Worm (Caenorhabditis elegans): ENCODE results near the gene mes-4.
A peak's percentile ranks its signal among the peaks of the same experiment; 100 is the strongest.

mes-4 gene

DNA sequence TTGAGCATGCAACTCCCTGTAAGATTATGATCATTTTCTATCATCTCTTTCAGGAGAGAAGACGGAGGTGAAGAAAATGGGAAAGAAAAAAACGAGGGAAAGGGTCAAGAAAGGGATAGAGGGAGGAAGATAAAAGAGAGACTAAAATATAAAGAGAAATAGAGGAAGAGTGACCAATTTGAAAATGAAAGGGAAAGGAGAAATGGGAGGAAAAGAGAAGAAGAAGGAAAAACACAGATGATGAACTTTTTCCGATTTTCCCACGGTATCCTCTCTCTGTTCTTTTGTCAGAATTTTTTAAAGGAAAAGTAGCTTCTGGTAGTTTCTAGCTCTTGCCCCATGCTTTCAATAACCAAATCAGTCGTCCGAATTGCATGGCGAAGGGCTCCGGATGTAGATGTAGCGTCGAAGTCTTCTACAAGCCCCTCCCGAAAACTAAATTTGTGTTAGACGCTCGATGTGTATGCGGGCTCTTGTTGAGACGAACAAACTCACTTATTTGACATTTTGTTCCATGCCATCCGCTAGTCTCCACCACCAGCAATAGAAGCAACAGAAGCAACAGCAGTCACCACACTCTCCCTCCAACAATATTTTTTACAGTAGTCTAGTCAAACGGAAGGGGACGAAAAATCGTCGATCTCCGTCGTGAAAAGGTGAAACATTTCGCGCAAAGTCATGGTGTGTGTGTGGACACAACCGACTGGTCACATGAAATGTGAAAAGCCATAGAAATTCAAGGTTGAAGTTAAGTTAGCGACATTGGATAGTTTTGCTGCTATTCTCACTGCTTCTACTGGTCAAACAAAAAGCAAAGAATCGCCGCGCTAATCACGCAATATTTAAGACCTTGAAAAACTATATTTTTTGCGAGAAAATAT lies 45.7 kb downstream of the mes-4 start, which contains the start of gene somi-1:
Gene somi-1, minus strand, starts transcription at position 18 of the 881 bp plus-strand sequence.
- TF ChIP-seq elt-3 (tag; optimal IDR thresholded peaks at IDR 0.05) (no peak), M03D4.4 (tag; optimal IDR thresholded peaks at IDR 0.05) (no peak), ces-1 (GFP tag; optimal IDR thresholded peaks at IDR 0.05) (peak; percentile 97), lin-32 (GFP tag; optimal IDR thresholded peaks at IDR 0.05) (no peak), mls-2 (tag; optimal IDR thresholded peaks at IDR 0.05) (no peak), tbx-8 (GFP tag; optimal IDR thresholded peaks at IDR 0.05) (no peak), lsy-2 (tag; optimal IDR thresholded peaks at IDR 0.05) (no peak), unc-120 (tag; optimal IDR thresholded peaks at IDR 0.05; ENCODE audit: poor library complexity, severe bottlenecking) (peak; percentile 26), drap-1 (GFP tag; optimal IDR thresholded peaks at IDR 0.05) (no peak), mab-5 (tag; optimal IDR thresholded peaks at IDR 0.05) (no peak), ztf-11 (tag; optimal IDR thresholded peaks at IDR 0.05) (no peak), cnd-1 (tag; optimal IDR thresholded peaks at IDR 0.05) (no peak), blmp-1 (tag; optimal IDR thresholded peaks at IDR 0.05) (peak; percentile 88), nhr-2 (tag; optimal IDR thresholded peaks at IDR 0.05) (no peak), nhr-76 (tag; optimal IDR thresholded peaks at IDR 0.05) (no peak), lin-13 (tag; optimal IDR thresholded peaks at IDR 0.05) (no peak), sptf-1 (tag; optimal IDR thresholded peaks at IDR 0.05) (no peak)

DNA sequence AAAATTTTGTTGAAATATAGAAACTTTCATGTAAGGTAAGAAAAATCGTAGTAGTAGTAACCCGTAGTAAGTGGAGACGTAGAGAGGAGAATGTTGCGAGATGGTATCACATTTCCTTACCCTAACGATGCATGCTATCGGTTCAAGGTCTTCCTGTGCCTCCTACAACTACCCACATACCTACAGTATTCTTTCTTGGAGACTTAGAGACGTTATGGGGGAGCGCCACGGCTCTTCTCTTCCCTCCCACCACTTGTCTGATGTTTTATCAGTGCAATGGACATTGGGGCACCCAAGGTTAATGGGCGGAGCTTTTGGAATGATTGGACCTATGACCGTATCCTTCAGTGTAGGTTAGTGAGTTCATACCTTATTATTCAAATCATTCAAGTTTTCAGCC lies 46.4 kb downstream of the mes-4 start:
- no peak for TF ChIP-seq unc-120 (tag; optimal IDR thresholded peaks at IDR 0.05; ENCODE audit: poor library complexity, severe bottlenecking)
- no peak for TF ChIP-seq lin-13 (tag; optimal IDR thresholded peaks at IDR 0.05)
- no peak for TF ChIP-seq nhr-76 (tag; optimal IDR thresholded peaks at IDR 0.05)
- peak; percentile 22 for TF ChIP-seq ham-2 (GFP tag; optimal IDR thresholded peaks at IDR 0.05)
- peak; percentile 16 for TF ChIP-seq lsy-2 (tag; optimal IDR thresholded peaks at IDR 0.05)
- no peak for TF ChIP-seq tbx-8 (GFP tag; optimal IDR thresholded peaks at IDR 0.05)
- TF ChIP-seq blmp-1 (tag; optimal IDR thresholded peaks at IDR 0.05), result no peak
- TF ChIP-seq unc-39 (tag; optimal IDR thresholded peaks at IDR 0.05), result no peak

DNA sequence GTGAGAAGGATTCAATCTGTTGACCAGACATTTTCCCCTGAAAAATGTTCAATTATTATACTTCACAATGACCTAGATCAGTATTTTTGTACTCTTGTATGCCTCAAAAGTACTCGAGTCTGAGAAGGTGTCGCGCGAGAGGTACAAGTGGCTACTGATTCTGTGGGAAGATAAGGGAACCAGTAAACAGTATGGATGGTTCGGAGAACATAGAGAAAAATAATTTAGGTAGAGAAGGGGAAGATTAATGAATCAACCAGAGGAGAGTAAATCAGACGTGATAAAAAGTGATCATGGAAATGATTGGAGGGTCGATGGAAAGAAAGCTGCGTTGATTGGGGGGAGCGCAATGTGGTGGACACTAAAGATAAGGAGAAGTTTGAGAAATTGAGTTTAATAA lies 47.9 kb downstream of the mes-4 start:
- TF ChIP-seq nhr-2 (tag; optimal IDR thresholded peaks at IDR 0.05), result no peak
- peak; percentile 78 for TF ChIP-seq elt-1 (tag; optimal IDR thresholded peaks at IDR 0.05; ENCODE audit: borderline replicate concordance, insufficient read depth)
- TF ChIP-seq nhr-28 (tag; optimal IDR thresholded peaks at IDR 0.05), result no peak
- TF ChIP-seq bed-3 (GFP tag; optimal IDR thresholded peaks at IDR 0.05), result no peak

DNA sequence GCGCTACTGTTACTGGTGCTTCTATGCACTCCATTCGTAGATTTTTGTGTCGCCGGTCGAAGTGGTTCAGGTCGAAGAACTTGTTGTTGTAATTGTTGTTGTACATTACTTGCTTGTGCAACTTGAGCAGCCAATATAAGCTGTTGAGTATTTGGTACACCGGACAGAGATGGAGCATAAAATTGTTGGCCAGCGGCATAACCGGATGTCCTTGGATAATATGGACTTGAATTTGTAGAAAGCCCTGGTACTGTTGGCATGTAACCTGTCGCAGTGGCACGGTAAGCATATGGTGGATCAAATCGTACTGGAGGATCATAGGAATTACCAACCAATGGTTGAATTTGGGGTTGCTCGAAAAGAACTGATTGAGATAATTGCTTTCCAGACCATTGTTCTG lies 48.4 kb downstream of the mes-4 start:
- TF ChIP-seq nhr-237 (tag; optimal IDR thresholded peaks at IDR 0.05), result no peak
- TF ChIP-seq ham-2 (GFP tag; optimal IDR thresholded peaks at IDR 0.05), result no peak
- no peak for TF ChIP-seq lsy-2 (tag; optimal IDR thresholded peaks at IDR 0.05)
- TF ChIP-seq sem-2 (GFP tag; optimal IDR thresholded peaks at IDR 0.05), result no peak
- TF ChIP-seq unc-39 (tag; optimal IDR thresholded peaks at IDR 0.05), result no peak
- TF ChIP-seq unc-62 (GFP tag; optimal IDR thresholded peaks at IDR 0.05), result no peak
- TF ChIP-seq ceh-83 (GFP tag; optimal IDR thresholded peaks at IDR 0.05), result no peak

DNA sequence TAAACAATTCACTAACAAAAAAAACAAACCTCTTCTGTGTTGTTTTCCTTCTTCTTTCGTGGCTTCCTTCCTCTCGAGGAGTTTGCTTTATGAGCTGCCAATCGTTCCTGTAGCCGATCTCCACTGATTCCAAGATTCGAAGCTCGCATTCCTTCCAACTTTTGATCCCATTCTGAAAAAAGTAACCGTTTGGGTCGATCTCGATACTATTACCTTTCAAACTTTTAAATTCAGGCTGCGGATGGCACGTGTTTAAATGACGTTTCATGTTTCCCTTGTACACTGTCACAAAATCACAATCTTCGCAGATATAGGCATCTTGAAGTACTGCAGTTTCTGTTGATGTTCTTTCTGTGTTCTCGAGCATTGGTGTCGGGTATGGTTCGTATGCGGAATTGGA lies 49.9 kb downstream of the mes-4 start:
- no peak for TF ChIP-seq mls-2 (tag; optimal IDR thresholded peaks at IDR 0.05)
- no peak for TF ChIP-seq lin-13 (tag; optimal IDR thresholded peaks at IDR 0.05)
- TF ChIP-seq snpc-4 (tag; optimal IDR thresholded peaks at IDR 0.05), result no peak
- TF ChIP-seq elt-3 (tag; optimal IDR thresholded peaks at IDR 0.05), result no peak
- no peak for TF ChIP-seq unc-62 (GFP tag; optimal IDR thresholded peaks at IDR 0.05)
- TF ChIP-seq unc-39 (tag; optimal IDR thresholded peaks at IDR 0.05), result no peak
- no peak for TF ChIP-seq mep-1 (tag; optimal IDR thresholded peaks at IDR 0.05)
- no peak for TF ChIP-seq ceh-43 (GFP tag; optimal IDR thresholded peaks at IDR 0.05)
- no peak for TF ChIP-seq lsy-2 (tag; optimal IDR thresholded peaks at IDR 0.05)
- no peak for TF ChIP-seq flh-1 (GFP tag; optimal IDR thresholded peaks at IDR 0.05)
- no peak for TF ChIP-seq nhr-28 (tag; optimal IDR thresholded peaks at IDR 0.05)
- no peak for TF ChIP-seq ceh-39 (tag; optimal IDR thresholded peaks at IDR 0.05)
- TF ChIP-seq ham-2 (GFP tag; optimal IDR thresholded peaks at IDR 0.05), result no peak
- no peak for TF ChIP-seq pha-4 (tag; optimal IDR thresholded peaks at IDR 0.05)
- TF ChIP-seq zip-8 (tag; optimal IDR thresholded peaks at IDR 0.05), result no peak
- no peak for TF ChIP-seq tbx-8 (GFP tag; optimal IDR thresholded peaks at IDR 0.05)
- no peak for TF ChIP-seq drap-1 (GFP tag; optimal IDR thresholded peaks at IDR 0.05)
- TF ChIP-seq ces-1 (GFP tag; optimal IDR thresholded peaks at IDR 0.05), result no peak

Measured in whole organism, mixed stage, embryonic.